Worm (Caenorhabditis elegans) whole organism, L2 larva: ENCODE data around the gene C12D8.20.
A peak's percentile ranks its signal among the peaks of the same experiment; 100 is the strongest.

Experiments
- C34F6.9 ChIP-seq: fragments of 150-350 bp; optimal IDR thresholded peaks from 2 replicates; lab custom pipeline; 2014; ENCODE audit warnings: missing biosample characterization, missing genetic modification characterization
- F13H6.1 ChIP-seq: sonication (generic microtip); optimal IDR thresholded peaks from 2 replicates; lab custom pipeline; 2016; ENCODE audit warnings: missing genetic modification characterization, missing compliant biosample characterization
- R02D3.7 ChIP-seq: fragments of 150-350 bp; optimal IDR thresholded peaks from 2 replicates; lab custom pipeline; 2014; ENCODE audit warnings: missing biosample characterization, missing genetic modification characterization
- ZK546.5 ChIP-seq: sonication (generic microtip); optimal IDR thresholded peaks from 2 replicates; lab custom pipeline; 2017; ENCODE audit warnings: missing biosample characterization, missing genetic modification characterization
- alr-1 ChIP-seq: fragments of 150-350 bp; optimal IDR thresholded peaks from 2 replicates; lab custom pipeline; 2014; ENCODE audit warnings: missing biosample characterization, missing genetic modification characterization
- aly-2 ChIP-seq: fragments of 150-350 bp; optimal IDR thresholded peaks from 2 replicates; lab custom pipeline; 2014; ENCODE audit warnings: missing biosample characterization, missing genetic modification characterization
- ama-1 ChIP-seq: fragments of 150-350 bp; optimal IDR thresholded peaks from 2 replicates; lab custom pipeline; 2018; ENCODE audit warnings: inconsistent platforms
- blmp-1 ChIP-seq: sonication (generic microtip); optimal IDR thresholded peaks from 2 replicates; lab custom pipeline; 2017; ENCODE audit warnings: missing genetic modification characterization, mild to moderate bottlenecking, missing compliant biosample characterization, antibody characterized with exemption, moderate library complexity; ENCODE audit not compliant: insufficient read depth
- ceh-16 ChIP-seq: fragments of 150-350 bp; optimal IDR thresholded peaks from 2 replicates; lab custom pipeline; 2014; ENCODE audit warnings: missing biosample characterization, missing genetic modification characterization
- ceh-82 ChIP-seq: fragments of 150-350 bp; optimal IDR thresholded peaks from 2 replicates; lab custom pipeline; 2014; ENCODE audit warnings: missing biosample characterization, missing genetic modification characterization
- crh-2 ChIP-seq: sonication (generic microtip); optimal IDR thresholded peaks from 2 replicates; lab custom pipeline; 2017; ENCODE audit warnings: missing biosample characterization, missing genetic modification characterization
- dmd-4 ChIP-seq: sonication (generic microtip); optimal IDR thresholded peaks from 2 replicates; lab custom pipeline; 2017; ENCODE audit warnings: missing biosample characterization, missing genetic modification characterization
- egl-27 ChIP-seq: sonication (generic microtip); optimal IDR thresholded peaks from 3 replicates; lab custom pipeline; 2017; ENCODE audit warnings: missing biosample characterization, missing genetic modification reagents, missing genetic modification characterization
- elt-1 ChIP-seq: fragments of 150-350 bp; optimal IDR thresholded peaks from 2 replicates; lab custom pipeline; 2014; ENCODE audit warnings: missing biosample characterization, missing genetic modification characterization
- elt-3 ChIP-seq: sonication (generic microtip); optimal IDR thresholded peaks from 2 replicates; lab custom pipeline; 2017; ENCODE audit warnings: missing biosample characterization, missing genetic modification characterization
- fos-1 ChIP-seq: fragments of 150-350 bp; optimal IDR thresholded peaks from 2 replicates; lab custom pipeline; 2014; ENCODE audit warnings: missing biosample characterization, missing genetic modification characterization
- gmeb-1 ChIP-seq: fragments of 150-350 bp; optimal IDR thresholded peaks from 2 replicates; lab custom pipeline; 2014; ENCODE audit warnings: missing biosample characterization, missing genetic modification characterization
- lin-11 ChIP-seq: fragments of 150-350 bp; sonication (generic microtip); optimal IDR thresholded peaks from 2 replicates; lab custom pipeline; 2014; ENCODE audit warnings: missing biosample characterization, missing genetic modification characterization, inconsistent platforms, mixed read lengths
- lin-13 ChIP-seq: fragments of 150-350 bp; optimal IDR thresholded peaks from 2 replicates; lab custom pipeline; 2014; ENCODE audit warnings: missing biosample characterization, missing genetic modification reagents, missing genetic modification characterization
- lin-39 ChIP-seq: fragments of 150-350 bp; optimal IDR thresholded peaks from 2 replicates; lab custom pipeline; 2014; ENCODE audit warnings: missing biosample characterization, missing genetic modification reagents, missing genetic modification characterization
- lsy-2 ChIP-seq, 2 experiments: fragments of 150-350 bp in 1 of 2; sonication (generic microtip) in 1 of 2; optimal IDR thresholded peaks; 2 replicates each; lab custom pipeline; 2014 to 2017; ENCODE audit warnings: missing biosample characterization in 2 of 2, missing genetic modification characterization in 2 of 2
- mab-5 ChIP-seq: fragments of 150-350 bp; optimal IDR thresholded peaks from 2 replicates; lab custom pipeline; 2014; ENCODE audit warnings: missing biosample characterization, missing genetic modification characterization
- mbf-1 ChIP-seq: sonication (generic microtip); optimal IDR thresholded peaks from 2 replicates; lab custom pipeline; 2017; ENCODE audit warnings: missing biosample characterization, missing genetic modification characterization
- mdl-1 ChIP-seq, 2 experiments: fragments of 150-350 bp in 1 of 2; sonication (generic microtip) in 1 of 2; optimal IDR thresholded peaks; 2 replicates each; lab custom pipeline; 2017; ENCODE audit warnings: missing biosample characterization in 2 of 2, missing genetic modification characterization in 2 of 2
- nhr-10 ChIP-seq: sonication (generic microtip); optimal IDR thresholded peaks from 2 replicates; lab custom pipeline; 2017; ENCODE audit warnings: missing biosample characterization, missing genetic modification characterization
- nhr-11 ChIP-seq: fragments of 150-350 bp; optimal IDR thresholded peaks from 2 replicates; lab custom pipeline; 2014; ENCODE audit warnings: missing biosample characterization, missing genetic modification characterization
- nhr-12 ChIP-seq: fragments of 150-350 bp; optimal IDR thresholded peaks from 2 replicates; lab custom pipeline; 2014; ENCODE audit warnings: missing biosample characterization, missing genetic modification characterization
- nhr-129 ChIP-seq: fragments of 150-350 bp; optimal IDR thresholded peaks from 2 replicates; lab custom pipeline; 2014; ENCODE audit warnings: missing biosample characterization, missing genetic modification characterization
- nhr-21 ChIP-seq: fragments of 150-350 bp; optimal IDR thresholded peaks from 2 replicates; lab custom pipeline; 2014; ENCODE audit warnings: missing biosample characterization, missing genetic modification characterization
- nhr-23 ChIP-seq: fragments of 150-350 bp; optimal IDR thresholded peaks from 2 replicates; lab custom pipeline; 2014; ENCODE audit warnings: missing biosample characterization, missing genetic modification reagents, missing genetic modification characterization
- nhr-25 ChIP-seq: fragments of 150-350 bp; sonication (generic microtip); optimal IDR thresholded peaks from 3 replicates; lab custom pipeline; 2014; ENCODE audit warnings: missing biosample characterization, missing genetic modification characterization
- nhr-6 ChIP-seq: fragments of 150-350 bp; optimal IDR thresholded peaks from 2 replicates; lab custom pipeline; 2014; ENCODE audit warnings: missing biosample characterization, missing genetic modification characterization
- nhr-77 ChIP-seq: fragments of 150-350 bp; optimal IDR thresholded peaks from 2 replicates; lab custom pipeline; 2014; ENCODE audit warnings: missing biosample characterization, missing genetic modification characterization
- peb-1 ChIP-seq: fragments of 150-350 bp; optimal IDR thresholded peaks from 2 replicates; lab custom pipeline; 2014; ENCODE audit warnings: missing biosample characterization, missing genetic modification characterization
- sem-4 ChIP-seq: fragments of 150-350 bp; optimal IDR thresholded peaks from 2 replicates; lab custom pipeline; 2014; ENCODE audit warnings: missing biosample characterization, missing genetic modification reagents, missing genetic modification characterization
- skn-1 ChIP-seq: sonication (generic microtip); optimal IDR thresholded peaks from 2 replicates; lab custom pipeline; 2017; ENCODE audit warnings: missing biosample characterization, missing genetic modification characterization
- sma-3 ChIP-seq: sonication (generic microtip); optimal IDR thresholded peaks from 2 replicates; lab custom pipeline; 2016; ENCODE audit warnings: missing genetic modification reagents, missing genetic modification characterization, missing compliant biosample characterization
- sma-9 ChIP-seq, 2 experiments: fragments of 150-350 bp in 1 of 2; sonication (generic microtip) in 1 of 2; optimal IDR thresholded peaks; 2 replicates each; lab custom pipeline; 2014 to 2016; ENCODE audit warnings: missing genetic modification characterization in 2 of 2, mild to moderate bottlenecking in 1 of 2, missing biosample characterization in 1 of 2, missing compliant biosample characterization in 1 of 2, missing genetic modification reagents in 1 of 2, moderate library complexity in 1 of 2
- snpc-4 ChIP-seq: fragments of 150-350 bp; optimal IDR thresholded peaks from 2 replicates; lab custom pipeline; 2014; ENCODE audit warnings: missing biosample characterization, missing genetic modification characterization
- unc-55 ChIP-seq: fragments of 150-350 bp; sonication (generic microtip); optimal IDR thresholded peaks from 3 replicates; lab custom pipeline; 2014; ENCODE audit warnings: missing biosample characterization, missing genetic modification reagents, missing genetic modification characterization
- unc-62 ChIP-seq: fragments of 150-350 bp; optimal IDR thresholded peaks from 2 replicates; lab custom pipeline; 2014; ENCODE audit warnings: missing biosample characterization, missing genetic modification reagents, missing genetic modification characterization
- zag-1 ChIP-seq: fragments of 150-350 bp; optimal IDR thresholded peaks from 2 replicates; lab custom pipeline; 2014; ENCODE audit warnings: missing biosample characterization, missing genetic modification characterization
- ztf-1 ChIP-seq: fragments of 200-800 bp; sonication (Bioruptor generic); conservative IDR thresholded peaks from 2 replicates; pipeline ENCODE4 v1.3.6; 2022; ENCODE audit warnings: missing genetic modification characterization, missing compliant biosample characterization
- ztf-11 ChIP-seq: sonication (generic microtip); optimal IDR thresholded peaks from 2 replicates; lab custom pipeline; 2017; ENCODE audit warnings: missing biosample characterization, missing genetic modification characterization
- ztf-4 ChIP-seq: fragments of 150-350 bp; optimal IDR thresholded peaks from 2 replicates; lab custom pipeline; 2014; ENCODE audit warnings: missing biosample characterization, missing genetic modification characterization

The C12D8.20 gene

ce11 chrV:10243105-10243504 lies 21.0 kb downstream of the C12D8.20 start, which contains the start of gene C12D8.9:
Gene C12D8.9 (minus strand): TSS chrV:10243205.
- no peak for TF ChIP-seq mbf-1 (tag; lab: Kevin White, UChicago)
- no peak for TF ChIP-seq mdl-1 (tag; optimal IDR thresholded peaks at IDR 0.05; lab: Kevin White, UChicago)
- no peak for TF ChIP-seq alr-1 (tag; lab: Kevin White, UChicago)
- TF ChIP-seq peb-1 = no peak
- TF ChIP-seq sma-3 = no peak
- no peak for TF ChIP-seq ztf-11 (tag; lab: Kevin White, UChicago)
- no peak for TF ChIP-seq ceh-16 (tag; lab: Kevin White, UChicago)
- TF ChIP-seq elt-3 (tag; lab: Kevin White, UChicago) = no peak

- TF ChIP-seq ZK546.5 (tag; lab: Kevin White, UChicago) = no peak
- TF ChIP-seq gmeb-1 (tag; lab: Kevin White, UChicago) = no peak
- TF ChIP-seq sma-9 (GFP tag; optimal IDR thresholded peaks at IDR 0.05; lab: Kevin White, UChicago) = peak; percentile 41
- no peak for TF ChIP-seq sma-9 (tag; optimal IDR thresholded peaks at IDR 0.05; lab: Kevin White, UChicago)
- TF ChIP-seq nhr-10 = no peak
- TF ChIP-seq fos-1 (tag; lab: Kevin White, UChicago) = peak; percentile 46
- TF ChIP-seq, all 48 proteins: peak for 2
Observed at ce11 chrV:10244018-10244720, 22.1 kb downstream of the C12D8.20 start.

ce11 chrV:10245615-10246014 lies 23.5 kb downstream of the C12D8.20 start:
- TF ChIP-seq skn-1 (tag; lab: Kevin White, UChicago) (no peak), sem-4 (tag; lab: Kevin White, UChicago) (no peak), lin-13 (GFP tag; lab: Kevin White, UChicago) (no peak), unc-62 (GFP tag; lab: Kevin White, UChicago) (no peak), nhr-23 (no peak), nhr-12 (tag; lab: Kevin White, UChicago) (no peak), elt-3 (tag; lab: Kevin White, UChicago) (no peak), alr-1 (tag; lab: Kevin White, UChicago) (no peak), nhr-21 (tag; lab: Kevin White, UChicago) (no peak)

DNA sequence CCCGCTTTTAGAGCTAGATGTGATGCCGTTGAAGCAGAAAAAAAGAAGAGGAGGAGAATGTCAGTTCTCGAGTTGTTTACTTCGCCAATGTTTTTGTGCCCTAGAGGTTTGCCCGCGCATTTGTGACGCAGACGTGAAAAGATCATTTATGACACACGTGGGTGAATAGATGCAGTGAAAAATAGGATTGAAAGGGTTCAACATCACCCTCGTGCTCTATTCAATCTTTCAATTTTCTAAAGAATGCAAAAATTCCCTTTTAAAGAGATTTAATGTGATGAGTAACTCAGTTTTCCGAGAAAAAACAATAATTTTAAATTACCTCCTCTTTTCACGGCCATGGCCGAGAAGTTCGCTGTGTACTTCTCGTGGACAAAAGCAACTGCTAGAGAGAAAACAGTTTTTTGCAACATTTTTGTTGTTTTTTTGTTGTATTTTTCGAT lies 24.4 kb downstream of the C12D8.20 start:
- TF ChIP-seq crh-2 (tag; lab: Kevin White, UChicago) (peak; percentile 68), nhr-6 (peak; percentile 47), lsy-2 (tag; optimal IDR thresholded peaks at IDR 0.05; lab: Kevin White, UChicago) (peak; percentile 11 to 73), unc-62 (GFP tag; lab: Kevin White, UChicago) (no peak), alr-1 (tag; lab: Kevin White, UChicago) (no peak), F13H6.1 (no peak), ceh-82 (no peak), mdl-1 (tag; optimal IDR thresholded peaks at IDR 0.05; lab: Kevin White, UChicago) (peak; percentile 72 to 94), skn-1 (tag; lab: Kevin White, UChicago) (no peak), lin-11 (tag; lab: Kevin White, UChicago) (peak; percentile 19), elt-1 (tag; lab: Kevin White, UChicago) (no peak), R02D3.7 (no peak), nhr-25 (tag; lab: Kevin White, UChicago) (no peak), aly-2 (tag; lab: Kevin White, UChicago) (no peak), unc-55 (GFP tag; lab: Kevin White, UChicago) (no peak), ztf-4 (tag; lab: Kevin White, UChicago) (peak; percentile 29), ztf-11 (tag; lab: Kevin White, UChicago) (no peak), lin-13 (GFP tag; lab: Kevin White, UChicago) (peak; percentile 27), nhr-11 (tag; lab: Kevin White, UChicago) (no peak), snpc-4 (tag; lab: Kevin White, UChicago) (no peak), gmeb-1 (tag; lab: Kevin White, UChicago) (no peak), nhr-10 (no peak), ztf-1 (GFP tag; lab: Robert Waterston, UW) (no peak), sma-3 (no peak), egl-27 (tag; lab: Kevin White, UChicago) (no peak), blmp-1 (tag; lab: Kevin White, UChicago) (no peak), fos-1 (tag; lab: Kevin White, UChicago) (peak; percentile 6), nhr-12 (tag; lab: Kevin White, UChicago) (no peak), mab-5 (tag; lab: Kevin White, UChicago) (no peak), ceh-16 (tag; lab: Kevin White, UChicago) (no peak), C34F6.9 (tag; lab: Kevin White, UChicago) (peak; percentile 79), lin-39 (no peak), mbf-1 (tag; lab: Kevin White, UChicago) (no peak), nhr-129 (peak; percentile 88), ama-1 (lab: Kevin White, UChicago) (no peak), zag-1 (no peak), nhr-77 (tag; lab: Kevin White, UChicago) (no peak), dmd-4 (tag; lab: Kevin White, UChicago) (no peak), peb-1 (no peak)
